Fruit fly (Drosophila melanogaster): ENCODE data around the gene cav.

DNA sequence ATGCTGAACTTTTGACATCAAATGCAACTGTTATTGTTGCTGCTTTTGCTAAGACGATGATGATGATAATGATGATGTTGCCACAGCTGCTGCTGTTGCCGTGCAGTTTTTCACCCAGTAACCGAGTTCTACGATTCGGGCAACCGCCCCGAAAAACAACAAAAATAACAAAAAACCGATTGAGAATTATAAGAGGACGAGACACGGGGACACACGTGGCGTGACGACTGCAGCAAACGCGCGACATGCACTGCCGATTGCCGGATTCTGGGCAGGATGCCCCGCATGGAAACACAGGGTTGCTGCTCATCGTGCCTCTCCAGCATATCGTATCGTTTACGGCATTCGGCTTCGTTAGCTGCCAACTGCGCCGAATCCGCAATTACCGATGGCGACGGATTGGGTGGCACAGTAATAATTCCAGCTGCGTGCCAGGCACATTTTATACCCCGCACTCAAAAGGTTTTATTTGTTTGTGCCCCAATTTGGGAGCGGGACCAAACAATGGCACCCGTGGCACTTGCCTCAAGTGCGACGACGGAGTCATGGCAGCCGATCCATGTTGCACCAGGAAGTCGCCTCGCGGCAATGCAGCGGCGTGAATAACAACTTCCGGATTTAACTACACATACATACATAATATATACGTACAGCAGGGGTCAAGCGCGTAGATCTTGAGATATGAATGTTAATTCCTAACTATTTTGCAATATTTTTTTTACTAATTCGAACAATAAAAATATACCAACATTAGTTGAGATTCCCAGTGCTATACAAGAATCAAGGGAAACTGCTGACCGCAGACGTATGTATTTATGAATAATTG, 42.9 kb downstream of the cav start:
- TF ChIP-seq CG10348 (GFP tag; IDR thresholded peaks at IDR 0.05) (no peak), gl (tag; optimal IDR thresholded peaks at IDR 0.05) (no peak), Snoo (tag; optimal IDR thresholded peaks at IDR 0.05) (no peak), fd96Ca (GFP tag; IDR thresholded peaks at IDR 0.05) (peak; percentile 13; the same call in 1 of the 3 replicates), CG8301 (tag; optimal IDR thresholded peaks at IDR 0.05) (peak; percentile 20), Ets98B (GFP tag; IDR thresholded peaks at IDR 0.05) (0 out of 2 replicates have a peak, but pooled peaks have one; percentile 5), rn (GFP tag; IDR thresholded peaks at IDR 0.05) (no peak), CG32121 (GFP tag; IDR thresholded peaks at IDR 0.05) (no peak)

Measured in whole organism, pupa.